Worm (Caenorhabditis elegans) whole organism, L1 larva: ENCODE measurements around the gene T20B12.7.

Source experiments
- C04F5.9 ChIP-seq: sonication (generic microtip); optimal IDR thresholded peaks from 2 replicates; lab custom pipeline; 2016; ENCODE audit warnings: missing genetic modification characterization, missing compliant biosample characterization
- alr-1 ChIP-seq: fragments of 200-800 bp; sonication (Bioruptor generic); optimal IDR thresholded peaks from 2 replicates; lab custom pipeline; 2018; ENCODE audit warnings: borderline replicate concordance, mild to moderate bottlenecking, missing genetic modification characterization, missing compliant biosample characterization
- ceh-63 ChIP-seq: fragments of 200-800 bp; sonication (Bioruptor generic); optimal IDR thresholded peaks from 2 replicates; lab custom pipeline; 2018; ENCODE audit warnings: mild to moderate bottlenecking, missing genetic modification characterization, missing compliant biosample characterization
- ceh-8 ChIP-seq: fragments of 200-800 bp; sonication (Bioruptor generic); optimal IDR thresholded peaks from 2 replicates; lab custom pipeline; 2018; ENCODE audit warnings: mild to moderate bottlenecking, missing genetic modification characterization, moderate library complexity, missing compliant biosample characterization
- ceh-88 ChIP-seq: fragments of 200-800 bp; sonication (Bioruptor generic); IDR thresholded peaks from 2 replicates; pipeline ENCODE4 v1.3.6; 2022; ENCODE audit warnings: missing genetic modification characterization, missing compliant biosample characterization
- ces-1 ChIP-seq: fragments of 150-350 bp; optimal IDR thresholded peaks from 2 replicates; lab custom pipeline; 2014; ENCODE audit warnings: missing biosample characterization, missing genetic modification reagents, missing genetic modification characterization
- dsc-1 ChIP-seq: sonication (generic microtip); optimal IDR thresholded peaks from 2 replicates; lab custom pipeline; 2016; ENCODE audit warnings: mild to moderate bottlenecking, missing genetic modification characterization, missing compliant biosample characterization
- efl-1 ChIP-seq, 4 experiments: fragments of 150-350 bp; optimal IDR thresholded peaks in 3 of 4; peaks in 1 of 4; 1 replicate in 1 of 4; 2 replicates in 3 of 4; lab custom pipeline; 2014; ENCODE audit warnings: missing biosample characterization in 2 of 4, missing genetic modification characterization in 2 of 4, missing genetic modification reagents in 2 of 4
- elt-2 ChIP-seq: sonication (generic microtip); optimal IDR thresholded peaks from 2 replicates; lab custom pipeline; 2016; ENCODE audit warnings: missing genetic modification characterization, mild to moderate bottlenecking, inconsistent platforms, missing compliant biosample characterization, missing genetic modification reagents
- ets-5 ChIP-seq: fragments of 200-800 bp; sonication (Bioruptor generic); IDR thresholded peaks from 2 replicates; pipeline ENCODE4 v1.3.6; 2022; ENCODE audit warnings: missing genetic modification characterization, missing compliant biosample characterization
- fkh-10 ChIP-seq: sonication (generic microtip); optimal IDR thresholded peaks from 2 replicates; lab custom pipeline; 2017; ENCODE audit warnings: missing biosample characterization, missing genetic modification reagents, missing genetic modification characterization
- fos-1 ChIP-seq: fragments of 150-350 bp; optimal IDR thresholded peaks from 2 replicates; lab custom pipeline; 2014; ENCODE audit warnings: missing biosample characterization, missing genetic modification characterization
- hlh-4 ChIP-seq: sonication (generic microtip); optimal IDR thresholded peaks from 2 replicates; lab custom pipeline; 2016; ENCODE audit warnings: mild to moderate bottlenecking, missing genetic modification characterization, missing compliant biosample characterization
- hpl-2 ChIP-seq: fragments of 150-350 bp; optimal IDR thresholded peaks from 2 replicates; lab custom pipeline; 2014; ENCODE audit warnings: missing biosample characterization, missing genetic modification reagents, missing genetic modification characterization
- lin-13 ChIP-seq: fragments of 150-350 bp; optimal IDR thresholded peaks from 2 replicates; lab custom pipeline; 2014; ENCODE audit warnings: missing biosample characterization, missing genetic modification reagents, missing genetic modification characterization
- lin-14 ChIP-seq: fragments of 200-800 bp; sonication (Bioruptor generic); optimal IDR thresholded peaks from 2 replicates; lab custom pipeline; 2018; ENCODE audit warnings: mild to moderate bottlenecking, missing genetic modification characterization, moderate library complexity, missing compliant biosample characterization
- lin-35 ChIP-seq, 2 experiments: fragments of 150-350 bp; optimal IDR thresholded peaks; 2 replicates each; lab custom pipeline; 2014; ENCODE audit warnings: missing biosample characterization in 2 of 2, missing genetic modification characterization in 2 of 2, missing genetic modification reagents in 2 of 2
- lin-39 ChIP-seq: fragments of 150-350 bp; optimal IDR thresholded peaks from 2 replicates; lab custom pipeline; 2014; ENCODE audit warnings: missing biosample characterization, missing genetic modification reagents, missing genetic modification characterization
- lir-3 ChIP-seq: sonication (generic microtip); optimal IDR thresholded peaks from 2 replicates; lab custom pipeline; 2016; ENCODE audit warnings: mild to moderate bottlenecking, missing genetic modification characterization, moderate library complexity, missing compliant biosample characterization; ENCODE audit not compliant: poor library complexity
- mef-2 ChIP-seq: fragments of 150-350 bp; optimal IDR thresholded peaks from 2 replicates; lab custom pipeline; 2014; ENCODE audit warnings: missing biosample characterization, missing genetic modification characterization
- mep-1 ChIP-seq: fragments of 150-350 bp; optimal IDR thresholded peaks from 2 replicates; lab custom pipeline; 2014; ENCODE audit warnings: missing biosample characterization, missing genetic modification characterization
- nhr-12 ChIP-seq: sonication (generic microtip); optimal IDR thresholded peaks from 2 replicates; lab custom pipeline; 2017; ENCODE audit warnings: missing biosample characterization, missing genetic modification characterization
- nhr-20 ChIP-seq: sonication (generic microtip); optimal IDR thresholded peaks from 2 replicates; lab custom pipeline; 2016; ENCODE audit warnings: mild to moderate bottlenecking, missing genetic modification characterization, missing compliant biosample characterization
- nhr-28 ChIP-seq: fragments of 150-350 bp; optimal IDR thresholded peaks from 2 replicates; lab custom pipeline; 2014; ENCODE audit warnings: missing biosample characterization, missing genetic modification characterization
- nhr-47 ChIP-seq: sonication (generic microtip); optimal IDR thresholded peaks from 2 replicates; lab custom pipeline; 2016; ENCODE audit warnings: mild to moderate bottlenecking, missing genetic modification characterization, moderate library complexity, missing compliant biosample characterization
- nhr-71 ChIP-seq: sonication (generic microtip); optimal IDR thresholded peaks from 2 replicates; lab custom pipeline; 2016; ENCODE audit warnings: mild to moderate bottlenecking, missing genetic modification characterization, moderate library complexity, missing compliant biosample characterization
- nhr-76 ChIP-seq: sonication (generic microtip); optimal IDR thresholded peaks from 2 replicates; lab custom pipeline; 2017; ENCODE audit warnings: missing biosample characterization, missing genetic modification characterization
- nhr-84 ChIP-seq: sonication (generic microtip); optimal IDR thresholded peaks from 2 replicates; lab custom pipeline; 2017; ENCODE audit warnings: missing biosample characterization, missing genetic modification characterization
- nhr-90 ChIP-seq: sonication (generic microtip); optimal IDR thresholded peaks from 2 replicates; lab custom pipeline; 2016; ENCODE audit warnings: mild to moderate bottlenecking, missing genetic modification characterization, missing compliant biosample characterization; ENCODE audit not compliant: poor library complexity
- pqm-1 ChIP-seq: sonication (generic microtip); optimal IDR thresholded peaks from 3 replicates; lab custom pipeline; 2017; ENCODE audit warnings: missing biosample characterization, missing genetic modification characterization
- snpc-4 ChIP-seq: fragments of 150-350 bp; optimal IDR thresholded peaks from 2 replicates; lab custom pipeline; 2014; ENCODE audit warnings: missing biosample characterization, missing genetic modification characterization
- sox-4 ChIP-seq: sonication (generic microtip); optimal IDR thresholded peaks from 2 replicates; lab custom pipeline; 2016; ENCODE audit warnings: missing genetic modification characterization, missing compliant biosample characterization
- sptf-1 ChIP-seq: fragments of 150-350 bp; optimal IDR thresholded peaks from 2 replicates; lab custom pipeline; 2014; ENCODE audit warnings: missing biosample characterization, missing genetic modification characterization
- sup-37 ChIP-seq: fragments of 200-800 bp; sonication (Bioruptor generic); optimal IDR thresholded peaks from 2 replicates; lab custom pipeline; 2018; ENCODE audit warnings: mild to moderate bottlenecking, missing genetic modification characterization, missing compliant biosample characterization
- swsn-7 ChIP-seq: sonication (generic microtip); optimal IDR thresholded peaks from 2 replicates; lab custom pipeline; 2016; ENCODE audit warnings: missing genetic modification characterization, missing compliant biosample characterization
- tbx-2 ChIP-seq: sonication (generic microtip); optimal IDR thresholded peaks from 2 replicates; lab custom pipeline; 2016; ENCODE audit warnings: missing genetic modification characterization, missing compliant biosample characterization
- tlp-1 ChIP-seq: fragments of 150-350 bp; optimal IDR thresholded peaks from 2 replicates; lab custom pipeline; 2014; ENCODE audit warnings: missing biosample characterization, missing genetic modification characterization
- unc-130 ChIP-seq: fragments of 150-350 bp; optimal IDR thresholded peaks from 2 replicates; lab custom pipeline; 2017; ENCODE audit warnings: missing biosample characterization, missing genetic modification characterization, inconsistent platforms
- unc-30 ChIP-seq: sonication (generic microtip); optimal IDR thresholded peaks from 2 replicates; lab custom pipeline; 2017; ENCODE audit warnings: missing biosample characterization, missing genetic modification characterization
- unc-62 ChIP-seq: fragments of 150-350 bp; optimal IDR thresholded peaks from 2 replicates; lab custom pipeline; 2014; ENCODE audit warnings: missing biosample characterization, missing genetic modification reagents, missing genetic modification characterization
- unc-98 ChIP-seq: fragments of 200-800 bp; sonication (Bioruptor generic); IDR thresholded peaks from 2 replicates; pipeline ENCODE4 v1.3.6; 2022; ENCODE audit warnings: missing genetic modification characterization, missing compliant biosample characterization
- vab-15 ChIP-seq: sonication (generic microtip); optimal IDR thresholded peaks from 2 replicates; lab custom pipeline; 2017; ENCODE audit warnings: missing genotype, mild to moderate bottlenecking, missing genetic modification characterization, missing compliant biosample characterization
- zag-1 ChIP-seq: fragments of 150-350 bp; optimal IDR thresholded peaks from 2 replicates; lab custom pipeline; 2014; ENCODE audit warnings: missing biosample characterization, missing genetic modification characterization
- zip-4 ChIP-seq: fragments of 200-800 bp; sonication (Bioruptor generic); optimal IDR thresholded peaks from 2 replicates; lab custom pipeline; 2018; ENCODE audit warnings: mild to moderate bottlenecking, missing genetic modification characterization, moderate library complexity, missing compliant biosample characterization

T20B12.7 gene

DNA sequence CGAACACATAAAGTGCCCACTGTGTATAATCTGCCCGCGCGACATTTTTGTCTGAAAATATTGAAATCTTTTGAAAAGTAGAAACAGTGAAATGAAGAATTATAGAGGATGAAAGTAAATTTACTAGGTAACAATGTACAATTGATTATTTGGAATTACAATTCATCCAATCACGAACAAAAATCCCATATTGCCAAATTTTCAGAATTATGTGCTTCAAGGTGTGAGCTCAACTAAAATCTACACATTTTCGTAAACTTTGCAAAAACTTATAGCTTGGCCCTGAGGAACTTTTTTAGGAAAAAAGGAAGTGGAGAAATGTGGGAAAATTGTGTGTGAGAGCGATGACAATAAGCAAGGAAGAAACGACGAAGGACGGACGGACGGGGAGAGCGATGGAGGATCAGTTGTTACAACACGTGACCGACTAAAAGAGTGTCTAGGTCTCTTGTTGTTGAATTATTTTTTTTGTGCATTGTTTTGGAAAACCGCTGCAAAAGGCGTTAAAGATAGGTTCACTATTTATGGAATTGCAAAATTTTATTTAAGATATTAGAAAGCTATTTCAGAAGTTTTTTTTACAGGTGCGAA lies 4.1 kb downstream of the T20B12.7 start, which contains the start of gene mml-1 (continued):
- TF ChIP-seq pqm-1 (tag; lab: Kevin White, UChicago) (no peak), sptf-1 (tag; lab: Kevin White, UChicago) (no peak), nhr-84 (tag; lab: Kevin White, UChicago) (no peak), nhr-90 (tag; lab: Kevin White, UChicago) (no peak), dsc-1 (tag; lab: Kevin White, UChicago) (no peak), snpc-4 (tag; lab: Kevin White, UChicago) (no peak), lin-39 (tag; lab: Kevin White, UChicago) (no peak), nhr-28 (no peak), mef-2 (no peak), hpl-2 (no peak), sup-37 (GFP tag; lab: Kevin White, UChicago) (no peak), zag-1 (tag; lab: Kevin White, UChicago) (no peak), fos-1 (tag; lab: Kevin White, UChicago) (no peak), hlh-4 (tag; lab: Kevin White, UChicago) (no peak), lin-35 (GFP tag; optimal IDR thresholded peaks at IDR 0.05; lab: Kevin White, UChicago) (peak; percentile 8 to 42), swsn-7 (tag; lab: Kevin White, UChicago) (no peak), nhr-76 (no peak), vab-15 (no peak), mep-1 (tag; lab: Kevin White, UChicago) (peak; percentile 23), nhr-47 (tag; lab: Kevin White, UChicago) (no peak), unc-30 (no peak), tbx-2 (no peak), unc-98 (GFP tag; lab: Robert Waterston, UW) (no peak), C04F5.9 (tag; lab: Kevin White, UChicago) (no peak), zip-4 (no peak), ces-1 (GFP tag; lab: Kevin White, UChicago) (no peak), nhr-12 (tag; lab: Kevin White, UChicago) (no peak), lin-13 (peak; percentile 14), lin-14 (GFP tag; lab: Kevin White, UChicago) (peak; percentile 56), fkh-10 (no peak), ets-5 (GFP tag; lab: Robert Waterston, UW) (no peak), unc-62 (GFP tag; lab: Kevin White, UChicago) (no peak), nhr-20 (tag; lab: Kevin White, UChicago) (peak; percentile 11)

DNA sequence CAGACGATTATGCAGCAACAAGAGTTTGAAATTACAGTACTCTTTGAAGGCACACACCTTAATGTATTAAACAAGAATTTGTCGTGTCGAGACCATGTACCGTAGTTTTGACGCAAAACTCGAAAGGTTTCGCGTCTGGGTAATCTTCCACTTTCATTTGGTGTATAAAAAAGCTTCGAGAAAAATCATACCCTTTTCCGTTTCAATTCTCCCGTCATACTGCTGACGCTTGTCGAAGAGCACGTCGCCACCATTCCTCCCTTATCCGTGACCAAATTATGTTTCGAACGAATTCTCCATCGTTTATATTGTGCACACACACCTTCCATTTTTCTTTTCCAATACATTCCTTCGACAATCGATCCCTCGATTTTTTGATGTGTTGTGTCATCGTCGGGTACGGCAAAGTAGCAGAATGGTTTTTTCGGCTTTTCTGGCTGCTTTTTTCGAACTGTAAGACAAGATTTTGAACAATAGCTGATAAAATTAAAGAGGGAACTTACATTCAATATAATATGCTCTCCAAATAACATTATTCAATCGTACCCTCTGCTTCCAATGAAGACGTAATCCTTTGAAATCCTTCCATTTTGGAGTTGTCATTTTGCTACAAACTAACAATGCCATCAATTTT lies 4.9 kb downstream of the T20B12.7 start:
- TF ChIP-seq unc-130 (tag; lab: Kevin White, UChicago) = no peak
- TF ChIP-seq vab-15 = no peak
- TF ChIP-seq mep-1 (tag; lab: Kevin White, UChicago) = no peak
- no peak for TF ChIP-seq efl-1 (optimal IDR thresholded peaks at IDR 0.05; lab: Kevin White, UChicago)
- peak in 1 of 2 experiments; percentile 78 for TF ChIP-seq efl-1 (GFP tag; optimal IDR thresholded peaks at IDR 0.05 in 1 of 2; lab: Kevin White, UChicago)
- TF ChIP-seq, all 84 proteins: peak for 1

DNA sequence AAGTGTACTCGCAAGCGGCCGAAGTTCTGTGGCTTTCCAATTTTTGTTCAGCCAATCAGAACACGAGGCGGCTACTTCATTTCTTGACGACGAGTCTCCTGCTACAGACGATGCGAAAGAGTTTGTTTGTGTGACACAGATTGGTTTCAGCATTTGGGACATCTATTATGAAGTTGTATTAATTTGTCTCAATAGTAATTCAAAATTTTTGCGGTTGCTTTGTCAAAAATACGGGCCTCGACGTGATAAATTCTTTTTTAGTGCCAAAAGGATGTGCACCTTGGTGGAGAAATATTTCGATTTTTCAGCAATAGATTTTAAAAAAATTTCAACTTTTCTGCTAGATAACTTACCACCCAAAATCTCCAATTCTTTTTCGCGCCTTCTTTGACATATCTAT lies 8.3 kb downstream of the T20B12.7 start:
- TF ChIP-seq ceh-88 (GFP tag; lab: Robert Waterston, UW) (no peak), lin-39 (tag; lab: Kevin White, UChicago) (no peak), elt-2 (tag; lab: Kevin White, UChicago) (no peak), ceh-63 (GFP tag; lab: Kevin White, UChicago) (no peak), alr-1 (tag; lab: Kevin White, UChicago) (no peak), unc-98 (GFP tag; lab: Robert Waterston, UW) (no peak), tlp-1 (tag; lab: Kevin White, UChicago) (no peak), lir-3 (tag; lab: Kevin White, UChicago) (no peak), nhr-76 (no peak), ceh-8 (no peak), nhr-90 (tag; lab: Kevin White, UChicago) (no peak), nhr-71 (tag; lab: Kevin White, UChicago) (no peak), sox-4 (tag; lab: Kevin White, UChicago) (no peak), fos-1 (tag; lab: Kevin White, UChicago) (no peak)
